Worm (Caenorhabditis elegans): ENCODE results near the gene cdh-4.

Gene cdh-4

ce11 chrIII:4502559-4503240 lies 17.5 kb upstream of the cdh-4 start (continued):
- TF ChIP-seq aly-2 (tag; optimal IDR thresholded peaks at IDR 0.05) = no peak
- no peak for TF ChIP-seq fkh-10 (GFP tag; optimal IDR thresholded peaks at IDR 0.05)
- no peak for TF ChIP-seq ZK546.5 (tag; optimal IDR thresholded peaks at IDR 0.05)
- peak; percentile 74 for TF ChIP-seq nhr-28 (tag; optimal IDR thresholded peaks at IDR 0.05)
- TF ChIP-seq T26A8.4 (GFP tag; IDR thresholded peaks at IDR 0.05) = peak; percentile 50
- TF ChIP-seq ceh-44 (GFP tag; IDR thresholded peaks at IDR 0.05) = no peak
- TF ChIP-seq pqm-1 (tag; optimal IDR thresholded peaks at IDR 0.05) = peak; percentile 75
- peak; percentile 68 for TF ChIP-seq hlh-11 (tag; optimal IDR thresholded peaks at IDR 0.05)
- no peak for TF ChIP-seq dmd-8 (GFP tag; IDR thresholded peaks at IDR 0.05)
- peak; percentile 28; the same call in 1 of the 2 replicates for TF ChIP-seq madf-9 (GFP tag; conservative IDR thresholded peaks at IDR 0.05)
- no peak for TF ChIP-seq Y105C5A.15 (GFP tag; IDR thresholded peaks at IDR 0.05)
- peak; percentile 43; the same call in 1 of the 2 replicates for TF ChIP-seq hmg-1.1 (GFP tag; IDR thresholded peaks at IDR 0.05)
- no peak for TF ChIP-seq F10B5.3 (tag; optimal IDR thresholded peaks at IDR 0.05)
- peak; percentile 52 for TF ChIP-seq dve-1 (tag; optimal IDR thresholded peaks at IDR 0.05; ENCODE audit: insufficient read depth)
- TF ChIP-seq ctbp-1 (GFP tag; IDR thresholded peaks at IDR 0.05) = peak; percentile 14; the same call in 1 of the 2 replicates
- no peak for TF ChIP-seq ceh-82 (tag; optimal IDR thresholded peaks at IDR 0.05)
- TF ChIP-seq nhr-77 (tag; optimal IDR thresholded peaks at IDR 0.05) = no peak

DNA sequence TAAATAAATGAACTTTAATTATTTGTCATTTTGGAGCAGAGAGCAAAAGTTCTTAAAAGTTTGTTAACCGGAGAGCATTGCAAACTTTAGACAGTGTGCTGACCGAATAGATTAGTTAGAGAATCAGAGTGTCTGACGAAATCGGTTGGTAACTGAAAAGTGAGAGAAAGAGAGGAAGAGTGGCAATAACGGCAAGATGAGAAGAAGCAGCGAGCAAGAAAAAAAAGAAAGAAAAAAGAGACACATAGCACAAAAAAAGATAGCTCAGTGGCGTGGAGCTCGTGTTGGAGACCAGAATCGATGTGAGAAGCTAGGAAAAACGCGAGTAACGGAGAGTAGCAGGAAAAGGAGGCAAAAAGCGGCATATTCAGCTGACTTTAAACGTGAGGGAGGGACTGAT lies 15.8 kb upstream of the cdh-4 start:
- TF ChIP-seq tra-1 (GFP tag; IDR thresholded peaks at IDR 0.05) (no peak), nhr-28 (tag; optimal IDR thresholded peaks at IDR 0.05) (peak; percentile 51), jun-1 (tag; optimal IDR thresholded peaks at IDR 0.05) (no peak), ctbp-1 (GFP tag; IDR thresholded peaks at IDR 0.05) (no peak), unc-62 (GFP tag; optimal IDR thresholded peaks at IDR 0.05 in 1 of 2) (no peak), unc-62 (tag; optimal IDR thresholded peaks at IDR 0.05) (no peak), nhr-11 (tag; optimal IDR thresholded peaks at IDR 0.05) (peak; percentile 49), nhr-25 (tag; optimal IDR thresholded peaks at IDR 0.05; ENCODE audit: borderline replicate concordance, insufficient read depth) (no peak), unc-130 (GFP tag; optimal IDR thresholded peaks at IDR 0.05) (no peak), rbr-2 (tag; optimal IDR thresholded peaks at IDR 0.05) (peak; percentile 46), mdl-1 (tag; optimal IDR thresholded peaks at IDR 0.05) (peak in 1 of 2 experiments; percentile 71), pha-4 (GFP tag; IDR thresholded peaks at IDR 0.05) (peak; percentile 10; the same call in 1 of the 2 replicates), pha-4 (tag; optimal IDR thresholded peaks at IDR 0.05) (no peak), lin-29 (GFP tag; IDR thresholded peaks at IDR 0.05) (no peak), nhr-48 (tag; optimal IDR thresholded peaks at IDR 0.05) (peak; percentile 21), mep-1 (tag; optimal IDR thresholded peaks at IDR 0.05) (peak; percentile 68), aha-1 (tag) (peak; percentile 96), lsy-2 (tag; optimal IDR thresholded peaks at IDR 0.05) (peak in 1 of 2 experiments; percentile 67), lin-39 (tag; optimal IDR thresholded peaks at IDR 0.05) (no peak), lin-13 (GFP tag; optimal IDR thresholded peaks at IDR 0.05) (no peak), ama-1 (optimal IDR thresholded peaks at IDR 0.05) (peak; percentile 78), F10B5.3 (tag; optimal IDR thresholded peaks at IDR 0.05) (no peak), hmg-1.1 (GFP tag; IDR thresholded peaks at IDR 0.05) (peak; percentile 47), hif-1 (tag; optimal IDR thresholded peaks at IDR 0.05) (peak in 1 of 2 experiments; percentile 28), nhr-76 (tag; optimal IDR thresholded peaks at IDR 0.05) (no peak), mes-2 (tag; optimal IDR thresholded peaks at IDR 0.05; ENCODE audit: poor library complexity, severe bottlenecking) (peak; percentile 32), hlh-30 (tag; optimal IDR thresholded peaks at IDR 0.05; ENCODE audit: insufficient read depth) (peak; percentile 60), hlh-11 (tag; optimal IDR thresholded peaks at IDR 0.05) (peak; percentile 51), Y105C5A.15 (GFP tag; IDR thresholded peaks at IDR 0.05) (no peak), fkh-10 (GFP tag; optimal IDR thresholded peaks at IDR 0.05) (peak; percentile 44), mxl-3 (GFP tag; optimal IDR thresholded peaks at IDR 0.05) (peak; percentile 3), nhr-42 (GFP tag; IDR thresholded peaks at IDR 0.05) (no peak), F37D6.2 (tag; optimal IDR thresholded peaks at IDR 0.05) (peak; percentile 6), dve-1 (tag; optimal IDR thresholded peaks at IDR 0.05; ENCODE audit: insufficient read depth) (peak; percentile 27), nhr-6 (tag; optimal IDR thresholded peaks at IDR 0.05) (peak; percentile 27), dmd-6 (GFP tag; IDR thresholded peaks at IDR 0.05) (peak; percentile 55)

All from whole organism, L4 larva.